Fruit fly (Drosophila melanogaster) whole organism, prepupa: ENCODE measurements around the gene CG15922.

Experiments used
- Blimp-1 ChIP-seq: fragments of 200-800 bp; sonication (Bioruptor generic); optimal IDR thresholded peaks from 3 replicates; lab custom pipeline; 2017; ENCODE audit warnings: missing biosample characterization, missing genetic modification characterization, mild to moderate bottlenecking, moderate library complexity, missing genetic modification reagents
- CG10631 ChIP-seq: fragments of 200-800 bp; sonication (Bioruptor generic); optimal IDR thresholded peaks from 2 replicates; lab custom pipeline; 2016; ENCODE audit warnings: missing biosample characterization, missing genetic modification characterization
- CG11294 ChIP-seq: fragments of 200-800 bp; sonication (Bioruptor generic); IDR thresholded peaks from 2 replicates; pipeline ENCODE4 v1.3.6; 2022; ENCODE audit warnings: missing biosample characterization, missing genetic modification characterization
- CG11762 ChIP-seq: fragments of 200-800 bp; sonication (Bioruptor generic); optimal IDR thresholded peaks from 3 replicates; lab custom pipeline; 2016; ENCODE audit warnings: missing biosample characterization, missing genetic modification characterization; ENCODE audit not compliant: insufficient read depth
- CG15336 ChIP-seq: fragments of 200-800 bp; sonication (Bioruptor generic); IDR thresholded peaks from 2 replicates; pipeline ENCODE4 v1.3.6; 2022; ENCODE audit warnings: missing biosample characterization, missing genetic modification characterization
- CG3032 ChIP-seq: fragments of 200-800 bp; optimal IDR thresholded peaks from 2 replicates; lab custom pipeline; 2019; ENCODE audit warnings: missing biosample characterization, mild to moderate bottlenecking, missing genetic modification characterization, moderate library complexity
- CG31627 ChIP-seq: fragments of 200-800 bp; sonication (Bioruptor generic); optimal IDR thresholded peaks from 3 replicates; lab custom pipeline; 2016; ENCODE audit warnings: missing biosample characterization, missing genetic modification characterization
- CG32006 ChIP-seq: fragments of 200-800 bp; sonication (Bioruptor generic); optimal IDR thresholded peaks from 3 replicates; lab custom pipeline; 2017; ENCODE audit warnings: missing biosample characterization, mild to moderate bottlenecking, missing genetic modification characterization
- CG34406 ChIP-seq: fragments of 200-800 bp; sonication (Bioruptor generic); optimal IDR thresholded peaks from 3 replicates; lab custom pipeline; 2016; ENCODE audit warnings: missing biosample characterization, missing genetic modification characterization
- CG3919 ChIP-seq: fragments of 200-800 bp; sonication (Bioruptor generic); optimal IDR thresholded peaks from 3 replicates; lab custom pipeline; 2016; ENCODE audit warnings: missing biosample characterization, missing genetic modification characterization
- CG6163 ChIP-seq: fragments of 200-800 bp; sonication (Bioruptor generic); IDR thresholded peaks from 3 replicates; pipeline ENCODE4 v1.3.6; 2022; ENCODE audit warnings: missing biosample characterization, missing genetic modification characterization
- CG6276 ChIP-seq: fragments of 200-800 bp; sonication (Bioruptor generic); optimal IDR thresholded peaks from 2 replicates; lab custom pipeline; 2017; ENCODE audit warnings: missing biosample characterization, mild to moderate bottlenecking, missing genetic modification characterization
- CG6792 ChIP-seq: fragments of 200-800 bp; sonication (Bioruptor generic); optimal IDR thresholded peaks from 3 replicates; lab custom pipeline; 2016; ENCODE audit warnings: missing biosample characterization, missing genetic modification characterization
- CG6808 ChIP-seq: fragments of 200-800 bp; sonication (Bioruptor generic); optimal IDR thresholded peaks from 3 replicates; lab custom pipeline; 2017; ENCODE audit warnings: missing biosample characterization, missing genetic modification characterization, mild to moderate bottlenecking, moderate library complexity, missing genetic modification reagents
- CG6854 ChIP-seq: fragments of 200-800 bp; sonication (Bioruptor generic); optimal IDR thresholded peaks from 2 replicates; lab custom pipeline; 2017; ENCODE audit warnings: missing biosample characterization, mild to moderate bottlenecking, missing genetic modification characterization
- CG7368 ChIP-seq: fragments of 200-800 bp; sonication (Bioruptor generic); optimal IDR thresholded peaks from 3 replicates; lab custom pipeline; 2016; ENCODE audit warnings: missing biosample characterization, missing genetic modification characterization
- CG8119 ChIP-seq: fragments of 200-800 bp; sonication (Bioruptor generic); IDR thresholded peaks from 3 replicates; pipeline ENCODE4 v1.3.6; 2022; ENCODE audit warnings: missing biosample characterization, missing genetic modification characterization
- Eip78C ChIP-seq: fragments of 200-800 bp; sonication (Bioruptor generic); peaks from one replicate; lab custom pipeline; 2016; ENCODE audit warnings: missing biosample characterization, missing genetic modification characterization
- Gug ChIP-seq: fragments of 200-800 bp; sonication (Bioruptor generic); IDR thresholded peaks from 2 replicates; pipeline ENCODE4 v1.3.6; 2022; ENCODE audit warnings: missing biosample characterization, missing genetic modification characterization
- Hr39 ChIP-seq: fragments of 200-800 bp; sonication (Bioruptor generic); optimal IDR thresholded peaks from 2 replicates; lab custom pipeline; 2016; ENCODE audit warnings: missing biosample characterization, missing genetic modification characterization
- Hr4 ChIP-seq: fragments of 200-800 bp; sonication (Bioruptor generic); optimal IDR thresholded peaks from 3 replicates; lab custom pipeline; 2016; ENCODE audit warnings: missing biosample characterization, missing genetic modification characterization
- Lpt ChIP-seq: fragments of 200-800 bp; sonication (Bioruptor generic); optimal IDR thresholded peaks from 3 replicates; lab custom pipeline; 2016; ENCODE audit warnings: missing biosample characterization, missing genetic modification characterization
- Met ChIP-seq: fragments of 200-800 bp; sonication (Bioruptor generic); optimal IDR thresholded peaks from 3 replicates; lab custom pipeline; 2016; ENCODE audit warnings: missing biosample characterization, missing genetic modification characterization
- Smox ChIP-seq: fragments of 200-800 bp; sonication (Bioruptor generic); optimal IDR thresholded peaks from 3 replicates; lab custom pipeline; 2016; ENCODE audit warnings: missing biosample characterization, missing genetic modification characterization
- Sox102F ChIP-seq: fragments of 200-800 bp; sonication (Bioruptor generic); optimal IDR thresholded peaks from 2 replicates; lab custom pipeline; 2016; ENCODE audit warnings: missing biosample characterization, mild to moderate bottlenecking, missing genetic modification characterization
- Sox15 ChIP-seq: fragments of 200-800 bp; sonication (Bioruptor generic); optimal IDR thresholded peaks from 3 replicates; lab custom pipeline; 2016; ENCODE audit warnings: missing biosample characterization, missing genetic modification characterization
- cyc ChIP-seq: fragments of 200-800 bp; sonication (Bioruptor generic); optimal IDR thresholded peaks from 3 replicates; lab custom pipeline; 2016; ENCODE audit warnings: missing biosample characterization, missing genetic modification characterization
- dac ChIP-seq: fragments of 200-800 bp; sonication (Bioruptor generic); optimal IDR thresholded peaks from 2 replicates; lab custom pipeline; 2017; ENCODE audit warnings: missing biosample characterization, mild to moderate bottlenecking, missing genetic modification characterization
- dsx ChIP-seq: fragments of 200-800 bp; optimal IDR thresholded peaks from 3 replicates; lab custom pipeline; 2019; ENCODE audit warnings: missing biosample characterization, mild to moderate bottlenecking, missing genetic modification characterization, moderate library complexity; ENCODE audit not compliant: poor library complexity, severe bottlenecking
- eg ChIP-seq: fragments of 200-800 bp; sonication (Bioruptor generic); IDR thresholded peaks from 3 replicates; pipeline ENCODE4 v1.3.6; 2022; ENCODE audit warnings: missing biosample characterization, missing genetic modification characterization
- esn ChIP-seq: fragments of 200-800 bp; sonication (Bioruptor generic); optimal IDR thresholded peaks from 2 replicates; lab custom pipeline; 2016; ENCODE audit warnings: missing biosample characterization, mild to moderate bottlenecking, missing genetic modification characterization, moderate library complexity
- fd59A ChIP-seq: fragments of 200-800 bp; sonication (Bioruptor generic); optimal IDR thresholded peaks from 2 replicates; lab custom pipeline; 2017; ENCODE audit warnings: missing biosample characterization, mild to moderate bottlenecking, missing genetic modification characterization, missing genetic modification reagents
- fkh ChIP-seq: fragments of 200-800 bp; sonication (Bioruptor generic); optimal IDR thresholded peaks from 3 replicates; lab custom pipeline; 2017; ENCODE audit warnings: missing biosample characterization, mild to moderate bottlenecking, missing genetic modification characterization, moderate library complexity
- lz ChIP-seq: fragments of 200-800 bp; sonication (Bioruptor generic); optimal IDR thresholded peaks from 3 replicates; lab custom pipeline; 2016; ENCODE audit warnings: missing biosample characterization, missing genetic modification characterization
- net ChIP-seq: fragments of 200-800 bp; sonication (Bioruptor generic); optimal IDR thresholded peaks from 3 replicates; lab custom pipeline; 2016; ENCODE audit warnings: missing biosample characterization, missing genetic modification characterization
- salr ChIP-seq, 2 experiments: fragments of 200-800 bp; sonication (Bioruptor generic); optimal IDR thresholded peaks; 3 replicates each; lab custom pipeline; 2016 to 2018; ENCODE audit warnings: missing biosample characterization in 2 of 2, missing genetic modification characterization in 2 of 2, mild to moderate bottlenecking in 1 of 2
- ss ChIP-seq, 2 experiments: fragments of 200-800 bp; sonication (Bioruptor generic); optimal IDR thresholded peaks; 2 replicates in 1 of 2; 3 replicates in 1 of 2; lab custom pipeline; 2017 to 2018; ENCODE audit warnings: mild to moderate bottlenecking in 2 of 2, missing biosample characterization in 2 of 2, missing genetic modification characterization in 2 of 2, moderate library complexity in 1 of 2
- svp ChIP-seq: fragments of 200-800 bp; sonication (Bioruptor generic); peaks from one replicate; lab custom pipeline; 2016; ENCODE audit warnings: missing biosample characterization, missing genetic modification characterization
- vri ChIP-seq: fragments of 200-800 bp; sonication (Bioruptor generic); optimal IDR thresholded peaks from 3 replicates; lab custom pipeline; 2016; ENCODE audit warnings: missing biosample characterization, mild to moderate bottlenecking, missing genetic modification characterization

The CG15922 gene

DNA sequence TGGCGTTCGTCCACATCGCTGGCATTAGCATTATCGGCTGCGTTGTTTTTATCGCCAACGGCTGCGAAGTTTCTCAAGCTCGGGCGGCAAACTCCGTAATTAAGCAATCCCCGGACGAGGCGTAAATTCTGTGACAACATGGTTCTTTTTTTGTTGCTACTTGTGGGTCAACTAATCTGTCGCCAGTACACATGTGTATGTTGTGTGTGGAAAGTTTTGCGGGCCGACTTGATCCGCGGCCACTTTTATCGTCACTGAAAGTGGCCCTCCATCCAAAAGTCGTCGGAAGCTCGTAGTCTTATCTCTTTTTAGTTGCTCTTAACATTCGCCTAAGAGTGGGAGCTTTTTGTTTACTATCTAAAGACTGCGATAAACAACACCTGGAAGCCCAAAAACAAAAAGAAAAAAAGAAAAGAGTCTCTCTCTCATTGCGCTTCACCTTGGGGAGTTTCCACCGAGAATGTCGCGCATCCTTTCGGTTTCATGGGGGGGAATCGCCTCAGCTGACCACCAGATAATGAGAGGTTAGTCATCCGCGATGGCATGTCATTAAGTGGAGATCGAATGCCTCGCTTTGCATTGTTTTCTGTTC lies 3.8 kb upstream of the CG15922 start, which contains the start of gene CG10877:
Gene CG10877, minus strand, starts transcription at position 238 of the 592 bp plus-strand sequence.
- TF ChIP-seq CG11294 (GFP tag; lab: Robert Waterston, UW) (no peak), CG31627 (GFP tag; lab: Kevin White, UChicago) (no peak), Sox15 (GFP tag; lab: Kevin White, UChicago) (no peak), CG6808 (GFP tag; lab: Kevin White, UChicago) (peak; percentile 42), fd59A (GFP tag; lab: Kevin White, UChicago) (no peak), fkh (peak; percentile 15), dsx (GFP tag; lab: Kevin White, UChicago) (peak; percentile 33), CG3919 (no peak), Gug (no peak), net (GFP tag; lab: Kevin White, UChicago) (peak; percentile 30), dac (GFP tag; lab: Kevin White, UChicago) (no peak), lz (no peak), Blimp-1 (GFP tag; lab: Kevin White, UChicago) (peak; percentile 87), Eip78C (GFP tag; lab: Kevin White, UChicago) (peak; percentile 68), CG6276 (peak; percentile 1), vri (GFP tag; lab: Kevin White, UChicago) (peak; percentile 64), Met (GFP tag; lab: Kevin White, UChicago) (no peak), ss (GFP tag; optimal IDR thresholded peaks at IDR 0.05; lab: Kevin White, UChicago) (peak; percentile 57 to 59)

DNA sequence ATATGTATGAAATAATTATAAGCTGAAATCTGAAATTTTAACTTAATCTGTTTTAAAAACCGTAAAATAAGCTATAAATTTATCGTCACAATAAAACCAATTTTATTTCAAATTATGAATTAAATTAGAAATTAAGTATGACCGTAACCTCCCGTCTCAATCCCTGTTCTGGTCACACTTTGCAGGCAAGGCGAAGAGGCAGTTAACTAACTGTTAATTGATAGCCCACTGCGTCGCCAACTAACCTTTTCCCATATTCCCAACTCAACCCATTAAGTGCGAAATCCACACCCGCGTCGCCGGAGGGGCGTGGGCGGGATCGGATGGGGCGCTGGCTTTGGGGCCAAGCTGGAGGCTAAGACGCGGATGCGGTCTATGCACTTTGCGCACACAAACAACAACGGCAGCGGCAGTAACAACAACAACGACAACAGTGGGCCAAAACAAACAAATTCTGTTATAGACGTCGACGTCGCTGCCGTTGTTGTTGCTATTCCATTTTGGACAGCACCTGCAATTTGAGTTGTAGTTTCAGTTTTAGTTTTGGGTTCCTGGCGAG lies 667 bp upstream of the CG15922 start, which contains the start of gene CG5191:
Gene CG5191, plus strand, starts transcription at position 198 of the 559 bp plus-strand sequence.
- TF ChIP-seq CG34406 (GFP tag; lab: Kevin White, UChicago) (no peak), fkh (peak; percentile 72), fd59A (GFP tag; lab: Kevin White, UChicago) (no peak), eg (GFP tag; lab: Robert Waterston, UW) (no peak), cyc (peak; percentile 16), Eip78C (GFP tag; lab: Kevin White, UChicago) (no peak), CG6163 (GFP tag; lab: Robert Waterston, UW) (peak; percentile 23; the same call in 1 of the 3 replicates), CG6854 (GFP tag; lab: Kevin White, UChicago) (no peak), CG11762 (GFP tag; lab: Kevin White, UChicago) (no peak), Blimp-1 (GFP tag; lab: Kevin White, UChicago) (no peak), Smox (no peak)

DNA sequence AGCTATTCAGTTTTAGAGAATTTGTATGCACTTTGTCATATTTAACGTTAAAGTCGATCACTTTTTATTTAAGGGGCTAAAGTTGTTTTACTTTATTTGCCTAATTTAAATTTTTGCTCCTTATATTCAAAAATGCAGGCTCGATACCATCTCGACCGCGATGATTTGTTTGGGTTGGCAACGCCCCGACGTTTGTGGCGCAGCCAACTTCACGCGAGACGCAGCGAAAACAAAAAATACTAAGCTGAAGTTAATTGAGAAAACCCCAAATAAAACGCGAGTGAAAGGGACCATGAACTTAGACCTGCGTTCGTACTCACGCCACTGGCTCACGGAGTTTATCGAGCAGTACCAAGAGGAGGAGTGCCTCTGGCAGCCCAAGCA lies 2.0 kb downstream of the CG15922 start:
- TF ChIP-seq CG6792 (GFP tag; lab: Kevin White, UChicago) (no peak), CG10631 (peak; percentile 9), CG32006 (no peak), Met (GFP tag; lab: Kevin White, UChicago) (peak; percentile 6), esn (GFP tag; lab: Kevin White, UChicago) (peak; percentile 10), svp (peak; percentile 71), salr (GFP tag; optimal IDR thresholded peaks at IDR 0.05; lab: Kevin White, UChicago) (peak in 1 of 2 experiments; percentile 3), Gug (no peak)
- TF ChIP-seq, all 60 proteins: peak for 5

dm6 chr3R:20557415-20558105 lies 2.5 kb downstream of the CG15922 start, which contains the start of the genes DPCoAC and CG5180:
Gene DPCoAC (minus strand): TSS chr3R:20557667.
Gene CG5180 (plus strand): TSS chr3R:20557930.
- TF ChIP-seq svp (peak; percentile 79), Sox102F (GFP tag; lab: Kevin White, UChicago) (peak; percentile 34), Hr39 (GFP tag; lab: Kevin White, UChicago) (peak; percentile 60), CG32006 (peak; percentile 65), Hr4 (GFP tag; lab: Kevin White, UChicago) (peak; percentile 68), fd59A (GFP tag; lab: Kevin White, UChicago) (no peak), CG3032 (tag; lab: Kevin White, UChicago) (peak; percentile 55), Met (GFP tag; lab: Kevin White, UChicago) (peak; percentile 56), CG6276 (no peak), CG3919 (peak; percentile 66), dsx (GFP tag; lab: Kevin White, UChicago) (no peak), CG10631 (peak; percentile 72), Eip78C (GFP tag; lab: Kevin White, UChicago) (peak; percentile 79), salr (GFP tag; optimal IDR thresholded peaks at IDR 0.05; lab: Kevin White, UChicago) (peak in 1 of 2 experiments; percentile 65), Sox15 (GFP tag; lab: Kevin White, UChicago) (peak; percentile 46), CG8119 (GFP tag; lab: Robert Waterston, UW) (0 out of 3 replicates have a peak, but pooled peaks have one; percentile 27), CG6792 (GFP tag; lab: Kevin White, UChicago) (no peak), CG6808 (GFP tag; lab: Kevin White, UChicago) (peak; percentile 40), CG11762 (GFP tag; lab: Kevin White, UChicago) (peak; percentile 9), CG7368 (GFP tag; lab: Kevin White, UChicago) (peak; percentile 19), eg (GFP tag; lab: Robert Waterston, UW) (peak; percentile 72), net (GFP tag; lab: Kevin White, UChicago) (peak; percentile 46), Lpt (GFP tag; lab: Kevin White, UChicago) (no peak), CG15336 (GFP tag; lab: Robert Waterston, UW) (no peak), CG34406 (GFP tag; lab: Kevin White, UChicago) (peak; percentile 43)
